Worm (Caenorhabditis elegans) whole organism, L2 larva: ENCODE data around the gene dyrb-1.

ENCODE experiments used
- C34F6.9 ChIP-seq: fragments of 150-350 bp; optimal IDR thresholded peaks from 2 replicates; lab custom pipeline; 2014; ENCODE audit warnings: missing biosample characterization, missing genetic modification characterization
- F13H6.1 ChIP-seq: sonication (generic microtip); optimal IDR thresholded peaks from 2 replicates; lab custom pipeline; 2016; ENCODE audit warnings: missing genetic modification characterization, missing compliant biosample characterization
- R02D3.7 ChIP-seq: fragments of 150-350 bp; optimal IDR thresholded peaks from 2 replicates; lab custom pipeline; 2014; ENCODE audit warnings: missing biosample characterization, missing genetic modification characterization
- Y55F3AM.14 ChIP-seq: fragments of 200-800 bp; sonication (Bioruptor generic); optimal IDR thresholded peaks from 2 replicates; lab custom pipeline; 2018; ENCODE audit warnings: mild to moderate bottlenecking, missing genetic modification characterization, missing compliant biosample characterization
- ZK546.5 ChIP-seq: sonication (generic microtip); optimal IDR thresholded peaks from 2 replicates; lab custom pipeline; 2017; ENCODE audit warnings: missing biosample characterization, missing genetic modification characterization
- alr-1 ChIP-seq: fragments of 150-350 bp; optimal IDR thresholded peaks from 2 replicates; lab custom pipeline; 2014; ENCODE audit warnings: missing biosample characterization, missing genetic modification characterization
- aly-2 ChIP-seq: fragments of 150-350 bp; optimal IDR thresholded peaks from 2 replicates; lab custom pipeline; 2014; ENCODE audit warnings: missing biosample characterization, missing genetic modification characterization
- ceh-82 ChIP-seq: fragments of 150-350 bp; optimal IDR thresholded peaks from 2 replicates; lab custom pipeline; 2014; ENCODE audit warnings: missing biosample characterization, missing genetic modification characterization
- crh-2 ChIP-seq: sonication (generic microtip); optimal IDR thresholded peaks from 2 replicates; lab custom pipeline; 2017; ENCODE audit warnings: missing biosample characterization, missing genetic modification characterization
- dmd-4 ChIP-seq: sonication (generic microtip); optimal IDR thresholded peaks from 2 replicates; lab custom pipeline; 2017; ENCODE audit warnings: missing biosample characterization, missing genetic modification characterization
- egl-27 ChIP-seq: sonication (generic microtip); optimal IDR thresholded peaks from 3 replicates; lab custom pipeline; 2017; ENCODE audit warnings: missing biosample characterization, missing genetic modification reagents, missing genetic modification characterization
- elt-1 ChIP-seq: fragments of 150-350 bp; optimal IDR thresholded peaks from 2 replicates; lab custom pipeline; 2014; ENCODE audit warnings: missing biosample characterization, missing genetic modification characterization
- fos-1 ChIP-seq: fragments of 150-350 bp; optimal IDR thresholded peaks from 2 replicates; lab custom pipeline; 2014; ENCODE audit warnings: missing biosample characterization, missing genetic modification characterization
- gmeb-1 ChIP-seq: fragments of 150-350 bp; optimal IDR thresholded peaks from 2 replicates; lab custom pipeline; 2014; ENCODE audit warnings: missing biosample characterization, missing genetic modification characterization
- lin-13 ChIP-seq: fragments of 150-350 bp; optimal IDR thresholded peaks from 2 replicates; lab custom pipeline; 2014; ENCODE audit warnings: missing biosample characterization, missing genetic modification reagents, missing genetic modification characterization
- lin-39 ChIP-seq: fragments of 150-350 bp; optimal IDR thresholded peaks from 2 replicates; lab custom pipeline; 2014; ENCODE audit warnings: missing biosample characterization, missing genetic modification reagents, missing genetic modification characterization
- lsy-2 ChIP-seq, 2 experiments: fragments of 150-350 bp in 1 of 2; sonication (generic microtip) in 1 of 2; optimal IDR thresholded peaks; 2 replicates each; lab custom pipeline; 2014 to 2017; ENCODE audit warnings: missing biosample characterization in 2 of 2, missing genetic modification characterization in 2 of 2
- mbf-1 ChIP-seq: sonication (generic microtip); optimal IDR thresholded peaks from 2 replicates; lab custom pipeline; 2017; ENCODE audit warnings: missing biosample characterization, missing genetic modification characterization
- mdl-1 ChIP-seq, 2 experiments: fragments of 150-350 bp in 1 of 2; sonication (generic microtip) in 1 of 2; optimal IDR thresholded peaks; 2 replicates each; lab custom pipeline; 2017; ENCODE audit warnings: missing biosample characterization in 2 of 2, missing genetic modification characterization in 2 of 2
- nhr-10 ChIP-seq: sonication (generic microtip); optimal IDR thresholded peaks from 2 replicates; lab custom pipeline; 2017; ENCODE audit warnings: missing biosample characterization, missing genetic modification characterization
- nhr-12 ChIP-seq: fragments of 150-350 bp; optimal IDR thresholded peaks from 2 replicates; lab custom pipeline; 2014; ENCODE audit warnings: missing biosample characterization, missing genetic modification characterization
- nhr-129 ChIP-seq: fragments of 150-350 bp; optimal IDR thresholded peaks from 2 replicates; lab custom pipeline; 2014; ENCODE audit warnings: missing biosample characterization, missing genetic modification characterization
- nhr-21 ChIP-seq: fragments of 150-350 bp; optimal IDR thresholded peaks from 2 replicates; lab custom pipeline; 2014; ENCODE audit warnings: missing biosample characterization, missing genetic modification characterization
- nhr-23 ChIP-seq: fragments of 150-350 bp; optimal IDR thresholded peaks from 2 replicates; lab custom pipeline; 2014; ENCODE audit warnings: missing biosample characterization, missing genetic modification reagents, missing genetic modification characterization
- nhr-237 ChIP-seq: fragments of 150-350 bp; optimal IDR thresholded peaks from 2 replicates; lab custom pipeline; 2014; ENCODE audit warnings: missing biosample characterization, missing genetic modification characterization
- nhr-77 ChIP-seq: fragments of 150-350 bp; optimal IDR thresholded peaks from 2 replicates; lab custom pipeline; 2014; ENCODE audit warnings: missing biosample characterization, missing genetic modification characterization
- peb-1 ChIP-seq: fragments of 150-350 bp; optimal IDR thresholded peaks from 2 replicates; lab custom pipeline; 2014; ENCODE audit warnings: missing biosample characterization, missing genetic modification characterization
- sem-4 ChIP-seq: fragments of 150-350 bp; optimal IDR thresholded peaks from 2 replicates; lab custom pipeline; 2014; ENCODE audit warnings: missing biosample characterization, missing genetic modification reagents, missing genetic modification characterization
- sma-9 ChIP-seq, 2 experiments: fragments of 150-350 bp in 1 of 2; sonication (generic microtip) in 1 of 2; optimal IDR thresholded peaks; 2 replicates each; lab custom pipeline; 2014 to 2016; ENCODE audit warnings: missing genetic modification characterization in 2 of 2, mild to moderate bottlenecking in 1 of 2, missing biosample characterization in 1 of 2, missing compliant biosample characterization in 1 of 2, missing genetic modification reagents in 1 of 2, moderate library complexity in 1 of 2
- unc-55 ChIP-seq: fragments of 150-350 bp; sonication (generic microtip); optimal IDR thresholded peaks from 3 replicates; lab custom pipeline; 2014; ENCODE audit warnings: missing biosample characterization, missing genetic modification reagents, missing genetic modification characterization
- unc-62 ChIP-seq: fragments of 150-350 bp; optimal IDR thresholded peaks from 2 replicates; lab custom pipeline; 2014; ENCODE audit warnings: missing biosample characterization, missing genetic modification reagents, missing genetic modification characterization
- ztf-1 ChIP-seq: fragments of 200-800 bp; sonication (Bioruptor generic); conservative IDR thresholded peaks from 2 replicates; pipeline ENCODE4 v1.3.6; 2022; ENCODE audit warnings: missing genetic modification characterization, missing compliant biosample characterization
- ztf-4 ChIP-seq: fragments of 150-350 bp; optimal IDR thresholded peaks from 2 replicates; lab custom pipeline; 2014; ENCODE audit warnings: missing biosample characterization, missing genetic modification characterization

The dyrb-1 gene

DNA sequence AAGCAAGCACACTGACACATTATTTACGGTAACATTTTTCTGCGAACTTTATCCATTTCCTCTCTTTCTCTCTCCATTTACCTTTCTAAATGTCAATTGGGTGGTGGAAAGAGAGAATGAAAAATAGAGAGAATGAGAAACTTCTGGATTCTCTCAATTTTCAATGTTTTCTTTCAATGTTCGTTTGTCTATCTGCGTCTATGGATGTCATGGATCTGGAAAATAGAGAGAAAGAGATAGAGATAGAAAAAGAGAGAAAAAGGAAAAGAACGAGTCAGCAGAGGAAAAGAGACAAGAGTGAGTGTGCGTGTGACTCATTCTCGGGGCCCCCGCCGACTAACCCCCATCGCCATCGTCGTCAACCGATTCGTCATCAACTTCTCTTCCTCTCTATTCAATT, 5.9 kb upstream of the dyrb-1 start, which contains the start of gene jun-1 (continued):
- TF ChIP-seq ceh-82 (peak; percentile 18), gmeb-1 (tag; lab: Kevin White, UChicago) (peak; percentile 73), nhr-12 (tag; lab: Kevin White, UChicago) (no peak), peb-1 (no peak)

DNA sequence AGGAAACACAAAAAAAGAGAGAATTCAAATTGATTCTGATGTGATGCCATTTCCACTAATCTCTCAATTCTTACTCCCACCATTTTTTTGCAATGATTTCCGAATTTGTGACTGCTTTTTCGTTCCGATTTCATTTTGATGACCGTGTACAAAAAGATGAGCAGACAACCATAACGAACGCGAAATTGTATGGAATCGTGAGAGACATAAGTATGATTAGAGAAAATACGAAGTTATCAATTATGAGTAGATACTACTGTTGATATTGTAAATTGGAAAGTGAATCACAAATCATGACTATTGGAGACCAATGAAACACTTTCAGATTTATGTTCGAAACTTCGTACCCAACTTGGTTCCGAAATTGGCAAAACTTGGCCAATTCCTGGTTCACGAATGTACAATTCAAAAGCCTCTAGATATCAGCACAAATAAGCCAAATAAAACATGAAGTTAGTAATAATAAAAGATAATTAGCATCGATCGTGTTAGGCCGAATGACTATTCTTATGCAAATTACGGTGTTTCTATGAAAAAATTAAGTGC, 4.6 kb upstream of the dyrb-1 start:
- TF ChIP-seq fos-1 = peak; percentile 94
- no peak for TF ChIP-seq nhr-129
- TF ChIP-seq gmeb-1 (tag; lab: Kevin White, UChicago) = no peak
- peak; percentile 14 for TF ChIP-seq crh-2
- TF ChIP-seq nhr-77 = no peak
- TF ChIP-seq dmd-4 (tag; lab: Kevin White, UChicago) = no peak
- TF ChIP-seq alr-1 (tag; lab: Kevin White, UChicago) = no peak

DNA sequence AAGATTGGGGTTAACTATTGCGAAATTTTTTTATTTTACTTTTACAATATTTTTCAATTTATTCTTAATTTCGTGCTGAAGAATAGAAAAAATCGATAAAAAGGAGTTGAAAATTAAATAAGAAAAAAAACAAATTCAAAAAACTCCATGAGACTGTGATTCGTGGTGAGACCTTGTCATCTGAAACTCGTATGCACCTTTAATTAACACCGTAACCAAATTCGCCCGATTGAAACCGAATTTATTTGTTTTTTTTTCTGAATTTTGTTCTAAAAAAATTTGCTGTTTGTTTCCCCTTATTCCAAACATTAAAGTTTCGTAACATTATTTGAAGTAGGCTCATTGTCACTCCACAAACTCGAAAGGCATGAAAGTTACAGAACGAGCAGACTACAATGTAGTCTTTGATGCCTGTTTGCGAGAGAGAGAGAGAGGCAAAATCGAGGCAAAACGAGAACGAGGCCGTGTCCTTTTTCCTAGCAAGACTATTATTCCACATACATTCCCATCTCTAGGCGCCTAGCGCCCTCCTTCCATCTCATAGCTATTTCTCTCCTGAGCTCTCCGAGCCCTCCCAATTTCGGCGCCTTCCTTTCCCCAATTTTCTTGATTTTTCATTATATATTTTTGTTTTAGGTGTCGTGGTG, 2.1 kb upstream of the dyrb-1 start, which contains the start of gene T24H10.4:
TSS of gene T24H10.4 (plus strand) at position 630 of the 647 bp plus-strand sequence.
- TF ChIP-seq nhr-23 (tag; lab: Kevin White, UChicago) (no peak), aly-2 (tag; lab: Kevin White, UChicago) (no peak), nhr-129 (peak; percentile 60), F13H6.1 (tag; lab: Kevin White, UChicago) (peak; percentile 18), lsy-2 (tag; optimal IDR thresholded peaks at IDR 0.05; lab: Kevin White, UChicago) (peak in 1 of 2 experiments; percentile 13), C34F6.9 (tag; lab: Kevin White, UChicago) (peak; percentile 37), Y55F3AM.14 (GFP tag; lab: Kevin White, UChicago) (no peak), R02D3.7 (no peak)
- TF ChIP-seq, all 48 proteins: peak for 4

DNA sequence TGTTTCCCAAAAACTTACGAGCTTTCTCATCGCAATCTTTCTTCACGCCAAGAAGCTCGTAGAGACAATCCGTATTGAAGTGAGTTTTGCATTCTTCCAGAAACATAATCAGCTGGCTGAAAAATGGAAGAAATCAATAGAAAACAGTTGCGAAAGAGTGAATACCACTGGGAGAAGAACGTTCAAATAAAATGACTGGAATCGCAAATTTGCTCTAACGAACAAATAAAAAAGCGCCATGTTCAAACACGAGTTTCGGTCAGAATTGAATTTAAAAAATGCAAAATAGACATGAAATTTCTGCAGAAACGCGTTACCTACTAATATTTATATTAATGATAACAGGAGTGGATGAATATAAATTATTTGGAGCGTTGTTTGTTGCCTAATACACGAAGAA, 1.5 kb upstream of the dyrb-1 start, which contains the start of gene dnj-23:
TSS of gene dnj-23 (minus strand) at position 158 of the 400 bp plus-strand sequence.
- TF ChIP-seq egl-27 (no peak), unc-55 (GFP tag; lab: Kevin White, UChicago) (peak; percentile 63), unc-62 (GFP tag; lab: Kevin White, UChicago) (no peak), ztf-1 (no peak), crh-2 (peak; percentile 22), C34F6.9 (tag; lab: Kevin White, UChicago) (peak; percentile 47), gmeb-1 (tag; lab: Kevin White, UChicago) (peak; percentile 79), ztf-4 (tag; lab: Kevin White, UChicago) (no peak), fos-1 (peak; percentile 1), nhr-129 (peak; percentile 25), lsy-2 (tag; optimal IDR thresholded peaks at IDR 0.05; lab: Kevin White, UChicago) (peak in 1 of 2 experiments; percentile 41), nhr-12 (tag; lab: Kevin White, UChicago) (no peak), mdl-1 (tag; optimal IDR thresholded peaks at IDR 0.05; lab: Kevin White, UChicago) (no peak)

DNA sequence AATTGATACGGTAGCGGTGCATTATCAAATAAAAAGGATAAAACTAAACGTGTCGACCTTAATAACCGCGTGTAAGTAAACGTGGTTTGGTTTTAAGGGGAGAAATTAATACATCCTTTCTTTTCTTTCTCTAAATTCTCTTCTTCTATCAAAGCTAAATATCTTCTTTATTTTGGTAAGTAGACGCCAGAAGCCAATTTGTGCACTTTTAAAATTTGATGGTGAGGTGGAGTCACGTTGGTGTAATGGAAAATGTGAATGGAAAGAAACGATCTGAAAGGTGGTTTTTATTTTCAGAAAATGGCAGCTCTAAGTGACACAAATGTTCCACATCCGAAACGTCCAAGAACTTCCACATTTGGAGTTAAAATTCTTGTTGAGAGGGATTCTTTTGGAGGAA, 6.1 kb downstream of the dyrb-1 start, which contains the start of gene T24H10.5:
TSS of gene T24H10.5 (plus strand) at position 301 of the 400 bp plus-strand sequence.
- TF ChIP-seq lin-39 (tag; lab: Kevin White, UChicago) = no peak
- TF ChIP-seq ZK546.5 (tag; lab: Kevin White, UChicago) = no peak
- TF ChIP-seq gmeb-1 (tag; lab: Kevin White, UChicago) = no peak
- no peak for TF ChIP-seq nhr-237 (tag; lab: Kevin White, UChicago)
- TF ChIP-seq lin-13 (GFP tag; lab: Kevin White, UChicago) = no peak
- no peak for TF ChIP-seq unc-62 (GFP tag; lab: Kevin White, UChicago)
- no peak for TF ChIP-seq nhr-12 (tag; lab: Kevin White, UChicago)
- no peak for TF ChIP-seq lsy-2 (tag; optimal IDR thresholded peaks at IDR 0.05; lab: Kevin White, UChicago)
- TF ChIP-seq sem-4 = no peak
- no peak for TF ChIP-seq nhr-10 (tag; lab: Kevin White, UChicago)
- TF ChIP-seq mbf-1 (tag; lab: Kevin White, UChicago) = no peak
- no peak for TF ChIP-seq nhr-21 (tag; lab: Kevin White, UChicago)
- TF ChIP-seq elt-1 (tag; lab: Kevin White, UChicago) = no peak
- TF ChIP-seq sma-9 (GFP tag; optimal IDR thresholded peaks at IDR 0.05; lab: Kevin White, UChicago) = no peak
- no peak for TF ChIP-seq sma-9 (tag; optimal IDR thresholded peaks at IDR 0.05; lab: Kevin White, UChicago)
- no peak for TF ChIP-seq nhr-129
- no peak for TF ChIP-seq Y55F3AM.14 (GFP tag; lab: Kevin White, UChicago)
